Worm (Caenorhabditis elegans) whole organism, L4 larva: Measurements from ENCODE around the gene C49C8.6.
A peak's percentile ranks its signal among the peaks of the same experiment; 100 is the strongest.

ENCODE experiments used
- D1046.2 ChIP-seq: fragments of 200-800 bp; sonication (Bioruptor generic); IDR thresholded peaks from 2 replicates; pipeline ENCODE4 v1.3.6; 2022; ENCODE audit warnings: missing genetic modification characterization, missing compliant biosample characterization
- F26F4.8 ChIP-seq: fragments of 200-800 bp; sonication (Bioruptor generic); conservative IDR thresholded peaks from 2 replicates; pipeline ENCODE4 v1.3.6; 2022; ENCODE audit warnings: missing genetic modification characterization, missing compliant biosample characterization
- F37D6.2 ChIP-seq: sonication (generic microtip); optimal IDR thresholded peaks from 2 replicates; lab custom pipeline; 2016; ENCODE audit warnings: mild to moderate bottlenecking, missing genetic modification characterization, missing compliant biosample characterization
- R02D3.7 ChIP-seq: fragments of 150-350 bp; sonication (generic microtip); optimal IDR thresholded peaks from 3 replicates; lab custom pipeline; 2014; ENCODE audit warnings: missing biosample characterization, missing genetic modification characterization
- T20F7.1 ChIP-seq: fragments of 200-800 bp; sonication (Bioruptor generic); optimal IDR thresholded peaks from 2 replicates; lab custom pipeline; 2018; ENCODE audit warnings: mild to moderate bottlenecking, missing genetic modification characterization, missing compliant biosample characterization
- Y105C5A.15 ChIP-seq: fragments of 200-800 bp; sonication (Bioruptor generic); IDR thresholded peaks from 2 replicates; pipeline ENCODE4 v1.3.6; 2022; ENCODE audit warnings: missing genetic modification characterization, missing compliant biosample characterization
- Y48G9A.11 ChIP-seq: fragments of 200-800 bp; sonication (Bioruptor generic); IDR thresholded peaks from 2 replicates; pipeline ENCODE4 v1.3.6; 2022; ENCODE audit warnings: missing genetic modification reagents, missing genetic modification characterization, missing compliant biosample characterization
- aha-1 ChIP-seq: fragments of 150-350 bp; peaks from one replicate; lab custom pipeline; 2014; ENCODE audit warnings: missing biosample characterization, missing genetic modification characterization
- arid-1 ChIP-seq: fragments of 200-800 bp; sonication (Bioruptor generic); conservative IDR thresholded peaks from 2 replicates; pipeline ENCODE4 v1.3.6; 2022; ENCODE audit warnings: missing genetic modification reagents, missing genetic modification characterization, missing compliant biosample characterization
- ceh-20 ChIP-seq: fragments of 200-800 bp; sonication (Bioruptor generic); IDR thresholded peaks from 2 replicates; pipeline ENCODE4 v1.3.6; 2022; ENCODE audit warnings: missing genetic modification reagents, missing genetic modification characterization, missing compliant biosample characterization
- ceh-32 ChIP-seq: sonication (generic microtip); optimal IDR thresholded peaks from 2 replicates; lab custom pipeline; 2016; ENCODE audit warnings: mild to moderate bottlenecking, missing genetic modification characterization, missing compliant biosample characterization; ENCODE audit not compliant: poor library complexity
- ceh-44 ChIP-seq: fragments of 200-800 bp; sonication (Bioruptor generic); IDR thresholded peaks from 2 replicates; pipeline ENCODE4 v1.3.6; 2022; ENCODE audit warnings: missing genetic modification reagents, missing genetic modification characterization, missing compliant biosample characterization
- ces-1 ChIP-seq: fragments of 150-350 bp; sonication (generic microtip); optimal IDR thresholded peaks from 4 replicates; lab custom pipeline; 2014; ENCODE audit warnings: missing biosample characterization, missing genetic modification reagents, missing genetic modification characterization
- daf-16 ChIP-seq, 3 experiments: sonication (generic microtip); optimal IDR thresholded peaks; 2 replicates each; lab custom pipeline; 2016 to 2017; ENCODE audit warnings: missing genetic modification characterization in 3 of 3, missing genetic modification reagents in 3 of 3, mild to moderate bottlenecking in 2 of 3, missing compliant biosample characterization in 2 of 3, missing biosample characterization in 1 of 3, moderate library complexity in 1 of 3
- daf-8 ChIP-seq: fragments of 200-800 bp; sonication (Bioruptor generic); IDR thresholded peaks from 2 replicates; pipeline ENCODE4 v1.3.6; 2022; ENCODE audit warnings: missing genetic modification characterization, missing compliant biosample characterization
- dmd-6 ChIP-seq: fragments of 200-800 bp; sonication (Bioruptor generic); IDR thresholded peaks from 2 replicates; pipeline ENCODE4 v1.3.6; 2022; ENCODE audit warnings: missing genetic modification reagents, missing genetic modification characterization, missing compliant biosample characterization
- dmd-8 ChIP-seq: fragments of 200-800 bp; sonication (Bioruptor generic); IDR thresholded peaks from 2 replicates; pipeline ENCODE4 v1.3.6; 2022; ENCODE audit warnings: missing genetic modification characterization, missing compliant biosample characterization
- dve-1 ChIP-seq: sonication (generic microtip); optimal IDR thresholded peaks from 2 replicates; lab custom pipeline; 2017; ENCODE audit warnings: antibody characterized with exemption, mild to moderate bottlenecking, missing genetic modification characterization, missing compliant biosample characterization; ENCODE audit not compliant: insufficient read depth
- fkh-10 ChIP-seq: fragments of 150-350 bp; optimal IDR thresholded peaks from 2 replicates; lab custom pipeline; 2014; ENCODE audit warnings: missing biosample characterization, missing genetic modification reagents, missing genetic modification characterization
- gei-8 ChIP-seq: fragments of 200-800 bp; sonication (Bioruptor generic); optimal IDR thresholded peaks from 2 replicates; lab custom pipeline; 2018; ENCODE audit warnings: mild to moderate bottlenecking, missing genetic modification characterization, missing compliant biosample characterization
- hmg-1.1 ChIP-seq: fragments of 200-800 bp; sonication (Bioruptor generic); IDR thresholded peaks from 2 replicates; pipeline ENCODE4 v1.3.6; 2022; ENCODE audit warnings: missing genetic modification reagents, missing genetic modification characterization, missing compliant biosample characterization
- lin-39 ChIP-seq: fragments of 150-350 bp; optimal IDR thresholded peaks from 2 replicates; lab custom pipeline; 2014; ENCODE audit warnings: missing biosample characterization, missing genetic modification reagents, missing genetic modification characterization
- mdt-29 ChIP-seq: fragments of 200-800 bp; sonication (Bioruptor generic); IDR thresholded peaks from 2 replicates; pipeline ENCODE4 v1.3.6; 2022; ENCODE audit warnings: missing genetic modification reagents, missing genetic modification characterization, missing compliant biosample characterization
- mep-1 ChIP-seq: fragments of 150-350 bp; sonication (generic microtip); optimal IDR thresholded peaks from 3 replicates; lab custom pipeline; 2014; ENCODE audit warnings: missing biosample characterization, missing genetic modification characterization
- nhr-41 ChIP-seq: fragments of 200-800 bp; sonication (Bioruptor generic); IDR thresholded peaks from 2 replicates; pipeline ENCODE4 v1.3.6; 2022; ENCODE audit warnings: missing genetic modification reagents, missing genetic modification characterization, missing compliant biosample characterization
- nhr-6 ChIP-seq: fragments of 150-350 bp; optimal IDR thresholded peaks from 2 replicates; lab custom pipeline; 2014; ENCODE audit warnings: missing biosample characterization, missing genetic modification characterization
- nhr-77 ChIP-seq: fragments of 150-350 bp; optimal IDR thresholded peaks from 2 replicates; lab custom pipeline; 2014; ENCODE audit warnings: missing biosample characterization, missing genetic modification characterization
- php-3 ChIP-seq: fragments of 200-800 bp; sonication (Bioruptor generic); IDR thresholded peaks from 2 replicates; pipeline ENCODE4 v1.3.6; 2022; ENCODE audit warnings: missing genetic modification reagents, missing genetic modification characterization, missing compliant biosample characterization
- pqm-1 ChIP-seq: sonication (generic microtip); optimal IDR thresholded peaks from 2 replicates; lab custom pipeline; 2017; ENCODE audit warnings: missing biosample characterization, missing genetic modification characterization
- set-16 ChIP-seq: fragments of 200-800 bp; sonication (Bioruptor generic); IDR thresholded peaks from 2 replicates; pipeline ENCODE4 v1.3.6; 2022; ENCODE audit warnings: missing genetic modification reagents, missing genetic modification characterization, missing compliant biosample characterization
- skn-1 ChIP-seq: fragments of 150-350 bp; optimal IDR thresholded peaks from 2 replicates; lab custom pipeline; 2014; ENCODE audit warnings: missing biosample characterization, missing genetic modification characterization
- tra-1 ChIP-seq: fragments of 200-800 bp; sonication (Bioruptor generic); IDR thresholded peaks from 2 replicates; pipeline ENCODE4 v1.3.6; 2022; ENCODE audit warnings: missing genetic modification reagents, missing genetic modification characterization, missing compliant biosample characterization
- unc-62 ChIP-seq, 3 experiments: fragments of 150-350 bp in 1 of 3; sonication (generic microtip); optimal IDR thresholded peaks in 2 of 3; peaks in 1 of 3; 1 replicate in 1 of 3; 2 replicates in 2 of 3; lab custom pipeline; 2014 to 2017; ENCODE audit warnings: missing biosample characterization in 3 of 3, missing genetic modification characterization in 3 of 3, missing genetic modification reagents in 3 of 3, missing genotype in 1 of 3
- zfp-2 ChIP-seq: sonication (generic microtip); optimal IDR thresholded peaks from 2 replicates; lab custom pipeline; 2016; ENCODE audit warnings: mild to moderate bottlenecking, missing genetic modification characterization, missing compliant biosample characterization
- zfp-3 ChIP-seq: fragments of 200-800 bp; sonication (Bioruptor generic); conservative IDR thresholded peaks from 2 replicates; pipeline ENCODE4 v1.3.6; 2022; ENCODE audit warnings: missing genetic modification reagents, missing genetic modification characterization, missing compliant biosample characterization

Gene C49C8.6

DNA sequence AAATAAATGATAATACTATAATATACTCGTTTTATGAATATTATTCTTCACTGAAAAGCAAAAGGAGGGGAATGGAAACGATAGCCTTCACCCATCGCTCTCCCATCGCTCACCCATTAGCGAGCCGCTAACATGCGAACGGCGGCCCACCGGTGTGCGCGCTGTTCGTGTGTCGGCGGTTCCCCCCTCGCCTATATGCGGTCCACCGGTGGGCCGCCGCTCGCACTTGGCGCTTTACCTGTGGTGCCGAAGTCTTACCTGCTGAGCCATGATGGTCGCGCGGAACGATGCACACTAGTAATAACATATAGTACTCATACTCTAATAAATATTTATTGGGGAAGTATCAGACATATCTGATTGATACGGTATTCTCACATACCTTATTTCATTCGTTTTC, 9.1 kb upstream of the C49C8.6 start:
- peak; percentile 57 for TF ChIP-seq Y48G9A.11 (GFP tag; lab: Robert Waterston, UW)
- peak; percentile 92; the same call in 1 of the 2 replicates for TF ChIP-seq set-16 (GFP tag; lab: Robert Waterston, UW)

DNA sequence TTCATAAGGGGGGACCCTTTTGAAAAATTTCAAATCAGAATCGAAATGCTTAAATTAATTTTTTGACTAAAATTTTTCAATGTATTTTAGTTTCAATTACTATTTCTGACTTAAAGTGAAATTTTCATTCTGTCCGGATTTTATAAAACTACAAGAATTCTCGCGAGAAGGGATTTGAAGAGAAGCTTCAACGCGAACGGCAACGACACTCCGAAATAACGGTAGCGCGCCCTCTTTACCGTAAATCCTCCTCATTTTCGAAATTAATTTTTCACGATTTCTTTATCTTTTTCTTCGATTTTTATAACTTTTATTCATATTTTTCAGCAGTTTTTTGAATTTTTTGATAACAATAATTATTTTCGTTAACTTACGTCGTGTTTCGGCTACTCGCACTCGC, 7.8 kb upstream of the C49C8.6 start:
- TF ChIP-seq skn-1 (tag; lab: Kevin White, UChicago), result no peak
- TF ChIP-seq nhr-6, result no peak
- TF ChIP-seq fkh-10 (GFP tag; lab: Kevin White, UChicago), result no peak
- no peak for TF ChIP-seq arid-1
- TF ChIP-seq zfp-3 (GFP tag; lab: Robert Waterston, UW), result no peak
- peak; percentile 47 for TF ChIP-seq R02D3.7 (tag; lab: Kevin White, UChicago)
- peak; percentile 89 for TF ChIP-seq T20F7.1 (GFP tag; lab: Kevin White, UChicago)
- TF ChIP-seq mdt-29 (GFP tag; lab: Robert Waterston, UW), result no peak
- peak; percentile 99 for TF ChIP-seq Y48G9A.11 (GFP tag; lab: Robert Waterston, UW)
- no peak for TF ChIP-seq lin-39 (tag; lab: Kevin White, UChicago)
- TF ChIP-seq gei-8 (GFP tag; lab: Kevin White, UChicago), result no peak
- TF ChIP-seq nhr-77, result no peak
- TF ChIP-seq dmd-6, result no peak
- TF ChIP-seq ces-1 (GFP tag; lab: Kevin White, UChicago), result no peak

DNA sequence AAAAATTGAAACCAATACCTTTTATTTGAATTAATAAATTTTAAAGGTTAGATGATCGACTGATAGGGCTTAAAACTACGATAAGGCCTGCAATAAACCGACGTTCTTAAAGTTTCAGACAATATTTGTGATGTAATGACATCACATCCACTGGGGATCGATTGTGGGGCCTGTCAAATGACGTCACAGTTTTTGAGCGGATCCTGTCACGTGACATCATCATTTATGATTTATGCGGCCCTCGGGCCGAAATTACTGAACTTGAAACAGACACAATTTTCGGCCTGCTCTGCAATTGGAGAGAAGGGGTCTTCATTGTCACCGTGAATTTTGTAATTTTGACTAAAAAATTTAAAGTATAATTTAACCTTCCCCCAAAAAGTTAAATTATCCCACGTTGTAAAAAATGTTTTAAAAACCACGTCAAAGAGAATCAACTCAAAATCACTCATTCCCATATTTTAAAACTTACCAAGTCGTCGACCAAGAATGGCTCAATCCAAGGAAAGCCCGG, 3.9 kb downstream of the C49C8.6 start, which contains the start of gene C49C8.1:
Gene C49C8.1, plus strand, starts transcription at position 464 of the 514 bp plus-strand sequence.
- TF ChIP-seq tra-1 (no peak; the same call in 1 of the 2 replicates), aha-1 (peak; percentile 60), dmd-8 (GFP tag; lab: Robert Waterston, UW) (no peak), F26F4.8 (GFP tag; lab: Robert Waterston, UW) (no peak), ceh-32 (tag; lab: Kevin White, UChicago) (no peak), mep-1 (tag; lab: Kevin White, UChicago) (no peak), hmg-1.1 (GFP tag; lab: Robert Waterston, UW) (no peak), R02D3.7 (tag; lab: Kevin White, UChicago) (no peak), ceh-20 (GFP tag; lab: Robert Waterston, UW) (peak; percentile 34; the same call in 1 of the 2 replicates), php-3 (GFP tag; lab: Robert Waterston, UW) (peak; percentile 72), F37D6.2 (no peak), unc-62 (GFP tag; optimal IDR thresholded peaks at IDR 0.05 in 1 of 2; lab: Kevin White, UChicago) (no peak), unc-62 (tag; optimal IDR thresholded peaks at IDR 0.05; lab: Kevin White, UChicago) (no peak)

- TF ChIP-seq zfp-3 (GFP tag; lab: Robert Waterston, UW), result no peak
- TF ChIP-seq nhr-41 (GFP tag; lab: Robert Waterston, UW), result no peak
- peak; percentile 59 for TF ChIP-seq pqm-1 (tag; lab: Kevin White, UChicago)
- peak; percentile 10 for TF ChIP-seq dve-1 (tag; lab: Kevin White, UChicago)
- TF ChIP-seq php-3 (GFP tag; lab: Robert Waterston, UW), result peak; percentile 84
- TF ChIP-seq ces-1 (GFP tag; lab: Kevin White, UChicago), result no peak
- TF ChIP-seq ceh-44 (GFP tag; lab: Robert Waterston, UW), result no peak
- no peak for TF ChIP-seq zfp-2
- no peak for TF ChIP-seq daf-16 (GFP tag; optimal IDR thresholded peaks at IDR 0.05; lab: Kevin White, UChicago)
- peak; percentile 15 for TF ChIP-seq daf-16 (tag; optimal IDR thresholded peaks at IDR 0.05; lab: Kevin White, UChicago)
- TF ChIP-seq D1046.2 (GFP tag; lab: Robert Waterston, UW), result no peak
- TF ChIP-seq Y105C5A.15 (GFP tag; lab: Robert Waterston, UW), result no peak
- TF ChIP-seq F26F4.8 (GFP tag; lab: Robert Waterston, UW), result no peak
- TF ChIP-seq set-16 (GFP tag; lab: Robert Waterston, UW), result no peak
- TF ChIP-seq daf-8 (GFP tag; lab: Robert Waterston, UW), result no peak
These were observed 4.4 kb downstream of the C49C8.6 start, which contains the start of gene C49C8.5 for ce11 chrIV:8653592-8653991. C49C8.5 (minus strand) TSS chrIV:8653664.
